Worm (Caenorhabditis elegans) whole organism, late embryonic: ENCODE data around the gene T01C3.3.

ENCODE experiments used
- ama-1 ChIP-seq: fragments of 150-350 bp; optimal IDR thresholded peaks from 2 replicates; lab custom pipeline; 2014
- ceh-34 ChIP-seq: sonication (generic microtip); optimal IDR thresholded peaks from 2 replicates; lab custom pipeline; 2016; ENCODE audit warnings: mild to moderate bottlenecking, missing genetic modification characterization, missing compliant biosample characterization
- ceh-48 ChIP-seq: sonication (generic microtip); optimal IDR thresholded peaks from 2 replicates; lab custom pipeline; 2016; ENCODE audit warnings: missing genetic modification characterization, inconsistent platforms, missing compliant biosample characterization
- ceh-9 ChIP-seq: sonication (generic microtip); optimal IDR thresholded peaks from 2 replicates; lab custom pipeline; 2016; ENCODE audit warnings: mild to moderate bottlenecking, missing genetic modification characterization, inconsistent platforms, missing compliant biosample characterization
- dmd-4 ChIP-seq: sonication (generic microtip); optimal IDR thresholded peaks from 2 replicates; lab custom pipeline; 2016; ENCODE audit warnings: borderline replicate concordance, missing genetic modification characterization, missing compliant biosample characterization
- eyg-1 ChIP-seq: sonication (generic microtip); optimal IDR thresholded peaks from 2 replicates; lab custom pipeline; 2016; ENCODE audit warnings: missing genotype, missing genetic modification characterization, missing compliant biosample characterization
- fax-1 ChIP-seq: sonication (generic microtip); optimal IDR thresholded peaks from 2 replicates; lab custom pipeline; 2016; ENCODE audit warnings: missing genotype, missing genetic modification characterization, missing compliant biosample characterization
- fkh-6 ChIP-seq: sonication (generic microtip); optimal IDR thresholded peaks from 2 replicates; lab custom pipeline; 2016; ENCODE audit warnings: missing genetic modification characterization, missing compliant biosample characterization
- hlh-13 ChIP-seq: fragments of 200-800 bp; sonication (Bioruptor generic); optimal IDR thresholded peaks from 2 replicates; lab custom pipeline; 2018; ENCODE audit warnings: mild to moderate bottlenecking, missing genetic modification characterization, missing compliant biosample characterization
- pqm-1 ChIP-seq: sonication (generic microtip); optimal IDR thresholded peaks from 2 replicates; lab custom pipeline; 2016; ENCODE audit warnings: missing genetic modification characterization, missing compliant biosample characterization
- rnt-1 ChIP-seq: sonication (generic microtip); optimal IDR thresholded peaks from 2 replicates; lab custom pipeline; 2016; ENCODE audit warnings: missing genetic modification characterization, missing compliant biosample characterization
- unc-3 ChIP-seq, 2 experiments: fragments of 200-800 bp in 1 of 2; sonication (Bioruptor generic) in 1 of 2; sonication (generic microtip) in 1 of 2; conservative IDR thresholded peaks in 1 of 2; optimal IDR thresholded peaks in 1 of 2; 2 replicates each; pipeline versions ENCODE4 v1.3.6 to Lab custom; 2016 to 2022; ENCODE audit warnings: missing compliant biosample characterization in 2 of 2, missing genetic modification characterization in 2 of 2, missing genetic modification reagents in 1 of 2

ce11 chrV:14984593-14984992 is 7.9 kb downstream of the T01C3.3 start, which contains the start of gene F02D8.4:
- TF ChIP-seq ama-1 (lab: Kevin White, UChicago) (no peak), ceh-48 (tag; lab: Kevin White, UChicago) (no peak), fax-1 (tag; lab: Kevin White, UChicago) (no peak), ceh-9 (no peak), pqm-1 (no peak), dmd-4 (tag; lab: Kevin White, UChicago) (no peak), fkh-6 (tag; lab: Kevin White, UChicago) (no peak), rnt-1 (tag; lab: Kevin White, UChicago) (no peak), hlh-13 (no peak), eyg-1 (tag; lab: Kevin White, UChicago) (no peak), ceh-34 (tag; lab: Kevin White, UChicago) (no peak), unc-3 (GFP tag; conservative IDR thresholded peaks at IDR 0.05; lab: Robert Waterston, UW) (no peak), unc-3 (tag; optimal IDR thresholded peaks at IDR 0.05; lab: Kevin White, UChicago) (no peak)
